Worm (Caenorhabditis elegans): ENCODE results near the gene rpl-22.

DNA sequence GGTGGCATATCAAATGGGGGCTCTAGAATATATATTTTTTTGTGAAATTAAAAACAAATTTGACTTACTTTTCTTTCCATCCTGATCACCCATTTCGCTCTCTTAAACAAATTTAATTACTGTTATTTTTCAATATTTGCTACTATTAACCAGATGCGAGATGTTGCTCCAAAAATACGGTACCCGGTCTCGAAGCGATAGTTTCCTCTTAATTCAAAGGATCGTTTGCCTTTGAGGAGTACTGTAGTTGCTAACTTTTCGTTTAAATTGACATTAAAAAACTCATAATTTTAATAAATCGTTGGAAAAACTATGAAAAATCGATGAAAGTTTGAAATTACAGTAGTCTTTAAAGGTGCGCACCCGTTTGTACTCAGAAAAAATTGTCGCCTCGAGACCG, 27.9 kb downstream of the rpl-22 start, which contains the start of gene C04G6.4:
- no peak for TF ChIP-seq zip-2 (tag; optimal IDR thresholded peaks at IDR 0.05)
- no peak for TF ChIP-seq R02D3.7 (tag; optimal IDR thresholded peaks at IDR 0.05)
- no peak for TF ChIP-seq ceh-82 (tag; optimal IDR thresholded peaks at IDR 0.05)
- TF ChIP-seq skn-1 (tag; optimal IDR thresholded peaks at IDR 0.05) = no peak
